Fruit fly (Drosophila melanogaster) whole organism, embryonic: ENCODE data around the gene BBIP1.
A peak's percentile ranks its signal among the peaks of the same experiment; 100 is the strongest.

Experiments
- Aef1 ChIP-seq: fragments of 200-800 bp; sonication (Bioruptor generic); IDR thresholded peaks from 3 replicates; pipeline ENCODE4 v1.3.6; 2022; ENCODE audit warnings: missing biosample characterization, missing genetic modification characterization
- B-H1 ChIP-seq: fragments of 200-800 bp; sonication (Bioruptor generic); IDR thresholded peaks from 3 replicates; pipeline ENCODE4 v1.3.6; 2022; ENCODE audit warnings: missing biosample characterization, missing genetic modification characterization
- B-H2 ChIP-seq: fragments of 200-800 bp; sonication (Bioruptor generic); optimal IDR thresholded peaks from 2 replicates; lab custom pipeline; 2018; ENCODE audit warnings: missing biosample characterization, mild to moderate bottlenecking, missing genetic modification characterization
- Bgb ChIP-seq: fragments of 200-800 bp; sonication (Bioruptor generic); IDR thresholded peaks from 2 replicates; pipeline ENCODE4 v1.3.6; 2022; ENCODE audit warnings: missing biosample characterization, missing genetic modification characterization; ENCODE audit not compliant: partially characterized antibody
- CG10274 ChIP-seq: fragments of 200-800 bp; sonication (Bioruptor generic); optimal IDR thresholded peaks from 3 replicates; lab custom pipeline; 2017; ENCODE audit warnings: missing biosample characterization, mild to moderate bottlenecking, missing genetic modification characterization
- CG13296 ChIP-seq: fragments of 200-800 bp; sonication (Bioruptor generic); optimal IDR thresholded peaks from 3 replicates; lab custom pipeline; 2018; ENCODE audit warnings: missing biosample characterization, mild to moderate bottlenecking, missing genetic modification characterization
- CG14441 ChIP-seq: fragments of 200-800 bp; sonication (Bioruptor generic); IDR thresholded peaks from 2 replicates; pipeline ENCODE4 v1.3.6; 2022; ENCODE audit warnings: missing biosample characterization, missing genetic modification characterization
- CG15514 ChIP-seq: fragments of 200-800 bp; sonication (Bioruptor generic); optimal IDR thresholded peaks from 3 replicates; lab custom pipeline; 2017; ENCODE audit warnings: missing biosample characterization, missing genetic modification characterization, mild to moderate bottlenecking, moderate library complexity, missing genetic modification reagents
- CG1602 ChIP-seq: fragments of 200-800 bp; sonication (Bioruptor generic); optimal IDR thresholded peaks from 3 replicates; lab custom pipeline; 2016; ENCODE audit warnings: missing biosample characterization, missing genetic modification characterization
- CG16779 ChIP-seq: fragments of 200-800 bp; sonication (Bioruptor generic); IDR thresholded peaks from 2 replicates; pipeline ENCODE4 v1.3.6; 2022; ENCODE audit warnings: missing biosample characterization, missing genetic modification characterization
- CG16815 ChIP-seq: fragments of 200-800 bp; sonication (Bioruptor generic); optimal IDR thresholded peaks from 3 replicates; lab custom pipeline; 2017; ENCODE audit warnings: missing biosample characterization, mild to moderate bottlenecking, missing genetic modification characterization
- CG1792 ChIP-seq: fragments of 200-800 bp; sonication (Bioruptor generic); optimal IDR thresholded peaks from 2 replicates; lab custom pipeline; 2016; ENCODE audit warnings: missing biosample characterization, missing genetic modification characterization
- CG2712 ChIP-seq: fragments of 200-800 bp; optimal IDR thresholded peaks from 3 replicates; lab custom pipeline; 2019; ENCODE audit warnings: missing biosample characterization, mild to moderate bottlenecking, missing genetic modification characterization, moderate library complexity
- CG33213 ChIP-seq: fragments of 200-800 bp; sonication (Bioruptor generic); optimal IDR thresholded peaks from 3 replicates; lab custom pipeline; 2016; ENCODE audit warnings: missing biosample characterization, missing genetic modification characterization
- CG6272 ChIP-seq: fragments of 200-800 bp; sonication (Bioruptor generic); IDR thresholded peaks from 2 replicates; pipeline ENCODE4 v1.3.6; 2022; ENCODE audit warnings: missing biosample characterization, missing genetic modification characterization
- CG6654 ChIP-seq: fragments of 200-800 bp; sonication (Bioruptor generic); optimal IDR thresholded peaks from 2 replicates; lab custom pipeline; 2017; ENCODE audit warnings: missing biosample characterization, mild to moderate bottlenecking, missing genetic modification characterization
- CG7357 ChIP-seq: fragments of 200-800 bp; sonication (Bioruptor generic); IDR thresholded peaks from 3 replicates; pipeline ENCODE4 v1.3.6; 2022; ENCODE audit warnings: missing biosample characterization, missing genetic modification characterization
- CG7839 ChIP-seq: fragments of 200-800 bp; sonication (Bioruptor generic); optimal IDR thresholded peaks from 3 replicates; lab custom pipeline; 2018; ENCODE audit warnings: missing biosample characterization, mild to moderate bottlenecking, missing genetic modification characterization, moderate library complexity
- CG9437 ChIP-seq: fragments of 200-800 bp; sonication (Bioruptor generic); optimal IDR thresholded peaks from 2 replicates; lab custom pipeline; 2018; ENCODE audit warnings: missing biosample characterization, mild to moderate bottlenecking, missing genetic modification characterization
- CG9817 ChIP-seq: fragments of 200-800 bp; sonication (Bioruptor generic); optimal IDR thresholded peaks from 2 replicates; lab custom pipeline; 2018; ENCODE audit warnings: missing biosample characterization, mild to moderate bottlenecking, missing genetic modification characterization, moderate library complexity
- CoRest ChIP-seq: fragments of 200-800 bp; sonication (Bioruptor generic); optimal IDR thresholded peaks from 3 replicates; lab custom pipeline; 2018; ENCODE audit warnings: missing biosample characterization, mild to moderate bottlenecking, missing genetic modification characterization, moderate library complexity
- Gsc ChIP-seq: fragments of 200-800 bp; sonication (Bioruptor generic); IDR thresholded peaks from 2 replicates; pipeline ENCODE4 v1.3.6; 2022; ENCODE audit warnings: missing biosample characterization, missing genetic modification characterization
- H15 ChIP-seq: fragments of 200-800 bp; sonication (Bioruptor generic); IDR thresholded peaks from 3 replicates; pipeline ENCODE4 v1.3.6; 2022; ENCODE audit warnings: missing biosample characterization, missing genetic modification characterization
- Meics ChIP-seq: fragments of 200-800 bp; sonication (Bioruptor generic); optimal IDR thresholded peaks from 2 replicates; lab custom pipeline; 2017; ENCODE audit warnings: missing biosample characterization, mild to moderate bottlenecking, missing genetic modification characterization
- Mes4 ChIP-seq: fragments of 200-800 bp; sonication (Bioruptor generic); optimal IDR thresholded peaks from 2 replicates; lab custom pipeline; 2016; ENCODE audit warnings: missing biosample characterization, missing genetic modification characterization
- Nf-YA ChIP-seq: fragments of 200-800 bp; sonication (Bioruptor generic); IDR thresholded peaks from 2 replicates; pipeline ENCODE4 v1.3.6; 2022; ENCODE audit warnings: missing biosample characterization, missing genetic modification characterization
- Sox102F ChIP-seq: fragments of 200-800 bp; sonication (Bioruptor generic); optimal IDR thresholded peaks from 2 replicates; lab custom pipeline; 2018; ENCODE audit warnings: missing biosample characterization, mild to moderate bottlenecking, missing genetic modification characterization, moderate library complexity
- YL-1 ChIP-seq: fragments of 200-800 bp; sonication (Bioruptor generic); optimal IDR thresholded peaks from 3 replicates; lab custom pipeline; 2017; ENCODE audit warnings: missing biosample characterization, mild to moderate bottlenecking, missing genetic modification characterization
- ash1 ChIP-seq: fragments of 200-800 bp; sonication (Bioruptor generic); optimal IDR thresholded peaks from 2 replicates; lab custom pipeline; 2018; ENCODE audit warnings: missing biosample characterization, mild to moderate bottlenecking, missing genetic modification characterization
- chinmo ChIP-seq: fragments of 200-800 bp; sonication (Bioruptor generic); IDR thresholded peaks from 4 replicates; pipeline ENCODE4 v1.3.6; 2022; ENCODE audit warnings: missing biosample characterization, missing genetic modification characterization; ENCODE audit not compliant: partially characterized antibody
- cwo ChIP-seq: fragments of 200-800 bp; sonication (Bioruptor generic); optimal IDR thresholded peaks from 3 replicates; lab custom pipeline; 2017; ENCODE audit warnings: missing biosample characterization, missing genetic modification characterization, mild to moderate bottlenecking, moderate library complexity, missing genetic modification reagents
- disco-r ChIP-seq: fragments of 200-800 bp; sonication (Bioruptor generic); optimal IDR thresholded peaks from 2 replicates; lab custom pipeline; 2016; ENCODE audit warnings: missing biosample characterization, missing genetic modification characterization
- dysf ChIP-seq: fragments of 200-800 bp; sonication (Bioruptor generic); IDR thresholded peaks from 3 replicates; pipeline ENCODE4 v1.3.6; 2022; ENCODE audit warnings: missing biosample characterization, missing genetic modification characterization
- hb ChIP-seq: fragments of 200-800 bp; sonication (Bioruptor generic); IDR thresholded peaks from 3 replicates; pipeline ENCODE4 v1.3.6; 2022; ENCODE audit warnings: missing biosample characterization, missing genetic modification characterization; ENCODE audit not compliant: partially characterized antibody
- lab ChIP-seq: fragments of 200-800 bp; sonication (Bioruptor generic); optimal IDR thresholded peaks from 3 replicates; lab custom pipeline; 2017; ENCODE audit warnings: missing biosample characterization, missing genetic modification characterization, mild to moderate bottlenecking, moderate library complexity, missing genetic modification reagents
- luna ChIP-seq: fragments of 200-800 bp; sonication (Bioruptor generic); optimal IDR thresholded peaks from 2 replicates; lab custom pipeline; 2016; ENCODE audit warnings: missing biosample characterization, missing genetic modification characterization
- mirr ChIP-seq: fragments of 200-800 bp; sonication (Bioruptor generic); optimal IDR thresholded peaks from 3 replicates; lab custom pipeline; 2018; ENCODE audit warnings: missing biosample characterization, mild to moderate bottlenecking, missing genetic modification characterization
- otp ChIP-seq: fragments of 200-800 bp; sonication (Bioruptor generic); IDR thresholded peaks from 3 replicates; pipeline ENCODE4, ENCODE4 v1.3.6; 2022; ENCODE audit warnings: missing biosample characterization, missing genetic modification characterization
- peb ChIP-seq: fragments of 200-800 bp; sonication (Bioruptor generic); IDR thresholded peaks from 2 replicates; pipeline ENCODE4 v1.3.6; 2022; ENCODE audit warnings: missing biosample characterization, missing genetic modification characterization
- prd ChIP-seq, 3 experiments: fragments of >200 bp in 2 of 3; fragments of 200-800 bp in 1 of 3; sonication (Bioruptor generic) in 1 of 3; optimal IDR thresholded peaks in 2 of 3; IDR thresholded peaks in 1 of 3; 2 replicates in 2 of 3; 3 replicates in 1 of 3; pipeline versions ENCODE4 v1.3.6 to Lab custom; 2017 to 2022; ENCODE audit warnings: missing biosample characterization in 1 of 3, missing genetic modification characterization in 1 of 3
- pum ChIP-seq: fragments of 200-800 bp; sonication (Bioruptor generic); optimal IDR thresholded peaks from 2 replicates; lab custom pipeline; 2016; ENCODE audit warnings: missing biosample characterization, missing genetic modification characterization
- schlank ChIP-seq: fragments of 200-800 bp; sonication (Bioruptor generic); optimal IDR thresholded peaks from 2 replicates; lab custom pipeline; 2018; ENCODE audit warnings: missing biosample characterization, mild to moderate bottlenecking, missing genetic modification characterization
- scrt ChIP-seq: fragments of 200-800 bp; sonication (Bioruptor generic); optimal IDR thresholded peaks from 2 replicates; lab custom pipeline; 2018; ENCODE audit warnings: missing biosample characterization, mild to moderate bottlenecking, missing genetic modification characterization, moderate library complexity
- sna ChIP-seq: fragments of 200-800 bp; sonication (Bioruptor generic); IDR thresholded peaks from 2 replicates; pipeline ENCODE4 v1.3.6; 2022; ENCODE audit warnings: missing biosample characterization, missing genetic modification characterization; ENCODE audit not compliant: partially characterized antibody
- sqz ChIP-seq: fragments of 200-800 bp; sonication (Bioruptor generic); optimal IDR thresholded peaks from 3 replicates; lab custom pipeline; 2018; ENCODE audit warnings: missing biosample characterization, mild to moderate bottlenecking, missing genetic modification characterization
- stc ChIP-seq: fragments of 200-800 bp; sonication (Bioruptor generic); IDR thresholded peaks from 2 replicates; pipeline ENCODE4 v1.3.6; 2022; ENCODE audit warnings: missing biosample characterization, missing genetic modification characterization
- tx ChIP-seq: fragments of 200-800 bp; sonication (Bioruptor generic); optimal IDR thresholded peaks from 2 replicates; lab custom pipeline; 2016; ENCODE audit warnings: missing biosample characterization, missing genetic modification characterization
- unpg ChIP-seq: fragments of 200-800 bp; sonication (Bioruptor generic); optimal IDR thresholded peaks from 3 replicates; lab custom pipeline; 2018; ENCODE audit warnings: missing biosample characterization, mild to moderate bottlenecking, missing genetic modification characterization, moderate library complexity

The BBIP1 gene

dm6 chr3R:9430344-9431253 is 26.4 kb downstream of the BBIP1 start (continued):
- peak; percentile 4 for TF ChIP-seq CG10274 (GFP tag; lab: Kevin White, UChicago)
- TF ChIP-seq otp (GFP tag; lab: Robert Waterston, UW): no peak
- no peak for TF ChIP-seq CG1602 (GFP tag; lab: Kevin White, UChicago)
- TF ChIP-seq B-H1 (GFP tag; lab: Robert Waterston, UW): no peak
- TF ChIP-seq chinmo (GFP tag; lab: Robert Waterston, UW): peak; percentile 97
- no peak for TF ChIP-seq mirr (GFP tag; lab: Kevin White, UChicago)
- no peak for TF ChIP-seq hb (GFP tag; lab: Robert Waterston, UW)
- TF ChIP-seq schlank (tag; lab: Kevin White, UChicago): peak; percentile 26
- TF ChIP-seq YL-1 (GFP tag; lab: Kevin White, UChicago): no peak
- no peak for TF ChIP-seq peb (GFP tag; lab: Robert Waterston, UW)
- no peak for TF ChIP-seq luna (GFP tag; lab: Kevin White, UChicago)
- TF ChIP-seq CG13296 (GFP tag; lab: Kevin White, UChicago): peak; percentile 63
- TF ChIP-seq CG16815 (GFP tag; lab: Kevin White, UChicago): no peak
- peak; percentile 55 for TF ChIP-seq Meics (GFP tag; lab: Kevin White, UChicago)
- peak; percentile 58 for TF ChIP-seq lab
- TF ChIP-seq sna (GFP tag; lab: Robert Waterston, UW): no peak
- no peak for TF ChIP-seq pum (GFP tag; lab: Kevin White, UChicago)
- peak; percentile 38 for TF ChIP-seq cwo
- TF ChIP-seq sqz (GFP tag; lab: Kevin White, UChicago): peak; percentile 43
- peak; percentile 19; the same call in 1 of the 2 replicates for TF ChIP-seq CG16779 (GFP tag; lab: Robert Waterston, UW)
- no peak for TF ChIP-seq CG33213 (GFP tag; lab: Kevin White, UChicago)
- no peak for TF ChIP-seq CG9437 (GFP tag; lab: Kevin White, UChicago)
- 0 out of 3 replicates have a peak, but pooled peaks have one; percentile 6 for TF ChIP-seq H15 (GFP tag; lab: Robert Waterston, UW)
- TF ChIP-seq CG7357 (GFP tag; lab: Robert Waterston, UW): no peak
- TF ChIP-seq CG2712 (tag; lab: Kevin White, UChicago): peak; percentile 27
- no peak for TF ChIP-seq Aef1 (GFP tag; lab: Robert Waterston, UW)
- no peak for TF ChIP-seq CG15514 (GFP tag; lab: Kevin White, UChicago)
- no peak for TF ChIP-seq Bgb
- TF ChIP-seq dysf (GFP tag; lab: Robert Waterston, UW): peak; percentile 70
- TF ChIP-seq ash1: no peak
- TF ChIP-seq Mes4 (GFP tag; lab: Kevin White, UChicago): no peak
- TF ChIP-seq stc (GFP tag; lab: Robert Waterston, UW): 0 out of 2 replicates have a peak, but pooled peaks have one; percentile 37
- TF ChIP-seq Sox102F: no peak
- TF ChIP-seq CoRest (tag; lab: Kevin White, UChicago): peak; percentile 42
- no peak for TF ChIP-seq B-H2 (GFP tag; lab: Kevin White, UChicago)
- peak; percentile 7 for TF ChIP-seq tx (GFP tag; lab: Kevin White, UChicago)
- peak; percentile 51 for TF ChIP-seq unpg (GFP tag; lab: Kevin White, UChicago)
- no peak for TF ChIP-seq CG6654
- TF ChIP-seq disco-r (GFP tag; lab: Kevin White, UChicago): no peak
- TF ChIP-seq scrt (GFP tag; lab: Kevin White, UChicago): peak; percentile 32
- TF ChIP-seq CG7839 (tag; lab: Kevin White, UChicago): peak; percentile 61
- peak; percentile 26 for TF ChIP-seq CG9817 (tag; lab: Kevin White, UChicago)
- no peak for TF ChIP-seq Nf-YA
- TF ChIP-seq CG14441 (GFP tag; lab: Robert Waterston, UW): peak; percentile 42; the same call in 1 of the 2 replicates
- no peak for TF ChIP-seq Gsc (GFP tag; lab: Robert Waterston, UW)
- no peak for TF ChIP-seq CG1792 (GFP tag; lab: Kevin White, UChicago)
- no peak for TF ChIP-seq CG6272
- no peak for TF ChIP-seq prd (optimal IDR thresholded peaks at IDR 0.05; lab: Kevin White, UChicago)
- peak; percentile 38; the same call in 1 of the 3 replicates for TF ChIP-seq prd (GFP tag; IDR thresholded peaks at IDR 0.05; lab: Robert Waterston, UW)
